Worm (Caenorhabditis elegans) whole organism, early embryonic: ENCODE results near the gene swd-2.1.

Experiments used
- ama-1 ChIP-seq: fragments of 150-350 bp; optimal IDR thresholded peaks from 2 replicates; lab custom pipeline; 2014
- flt-1 ChIP-seq: fragments of 200-800 bp; sonication (Bioruptor generic); IDR thresholded peaks from 2 replicates; pipeline ENCODE4 v1.3.6; 2022; ENCODE audit warnings: missing genetic modification characterization, missing compliant biosample characterization
- hmbx-1 ChIP-seq: sonication (generic microtip); optimal IDR thresholded peaks from 2 replicates; lab custom pipeline; 2016; ENCODE audit warnings: mild to moderate bottlenecking, missing genetic modification characterization, missing compliant biosample characterization

DNA sequence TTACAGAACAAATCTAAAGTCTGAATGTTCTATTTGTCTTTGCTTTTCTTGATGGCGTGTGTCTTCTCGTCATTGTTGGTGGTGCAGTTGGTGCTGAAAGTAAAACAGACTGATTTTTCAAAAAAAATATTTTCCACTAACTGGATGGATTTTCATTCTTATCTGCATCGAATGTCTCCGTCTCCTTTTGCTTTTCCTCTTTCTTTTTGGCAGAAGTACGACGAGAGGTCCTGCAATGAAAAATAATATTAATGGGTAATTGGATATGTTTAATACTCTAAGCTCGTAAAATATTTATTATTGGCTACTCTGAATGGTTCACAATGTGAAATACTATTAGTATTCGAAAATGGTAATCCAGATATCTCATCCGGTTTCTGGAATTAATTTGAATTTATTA, 15.7 kb upstream of the swd-2.1 start, which contains the start of gene del-7:
- TF ChIP-seq hmbx-1 (no peak), flt-1 (no peak), ama-1 (no peak)
